Fruit fly (Drosophila melanogaster) whole organism, adult: ENCODE results near the gene NimB4.

Source experiments
- CG11617 ChIP-seq: fragments of 200-800 bp; sonication (Bioruptor generic); optimal IDR thresholded peaks from 2 replicates; lab custom pipeline; 2017; ENCODE audit warnings: mild to moderate bottlenecking, missing biosample characterization, missing genetic modification reagents, missing genetic modification characterization
- CG12768 ChIP-seq: fragments of 200-800 bp; sonication (Bioruptor generic); optimal IDR thresholded peaks from 2 replicates; lab custom pipeline; 2017; ENCODE audit warnings: missing biosample characterization, missing genetic modification characterization, mild to moderate bottlenecking, moderate library complexity, missing genetic modification reagents
- CG14711 ChIP-seq: fragments of 200-800 bp; sonication (Bioruptor generic); optimal IDR thresholded peaks from 2 replicates; lab custom pipeline; 2018; ENCODE audit warnings: missing biosample characterization, mild to moderate bottlenecking, missing genetic modification characterization, moderate library complexity
- CG1620 ChIP-seq: fragments of 200-800 bp; sonication (Bioruptor generic); optimal IDR thresholded peaks from 2 replicates; lab custom pipeline; 2016; ENCODE audit warnings: missing biosample characterization, missing genetic modification characterization
- CG33017 ChIP-seq: fragments of 200-800 bp; sonication (Bioruptor generic); optimal IDR thresholded peaks from 2 replicates; lab custom pipeline; 2018; ENCODE audit warnings: missing biosample characterization, mild to moderate bottlenecking, missing genetic modification characterization, moderate library complexity
- CG5204 ChIP-seq: fragments of 200-800 bp; sonication (Bioruptor generic); optimal IDR thresholded peaks from 2 replicates; lab custom pipeline; 2016; ENCODE audit warnings: missing biosample characterization, missing genetic modification characterization
- CG7045 ChIP-seq: fragments of 200-800 bp; sonication (Bioruptor generic); optimal IDR thresholded peaks from 2 replicates; lab custom pipeline; 2017; ENCODE audit warnings: missing biosample characterization, mild to moderate bottlenecking, missing genetic modification characterization
- CG7101 ChIP-seq: fragments of 200-800 bp; sonication (Bioruptor generic); optimal IDR thresholded peaks from 2 replicates; lab custom pipeline; 2018; ENCODE audit warnings: missing biosample characterization, mild to moderate bottlenecking, missing genetic modification characterization, moderate library complexity
- Clk ChIP-seq: fragments of 200-800 bp; sonication (Bioruptor generic); optimal IDR thresholded peaks from 2 replicates; lab custom pipeline; 2017; ENCODE audit warnings: missing biosample characterization, missing genetic modification characterization
- Crg-1 ChIP-seq: fragments of 200-800 bp; sonication (Bioruptor generic); optimal IDR thresholded peaks from 2 replicates; lab custom pipeline; 2016; ENCODE audit warnings: missing biosample characterization, missing genetic modification characterization
- Hr96 ChIP-seq: fragments of 200-800 bp; sonication (Bioruptor generic); optimal IDR thresholded peaks from 2 replicates; lab custom pipeline; 2016; ENCODE audit warnings: missing biosample characterization, missing genetic modification characterization
- Mnt ChIP-seq: fragments of 200-800 bp; sonication (Bioruptor generic); optimal IDR thresholded peaks from 2 replicates; lab custom pipeline; 2016; ENCODE audit warnings: missing biosample characterization, mild to moderate bottlenecking, missing genetic modification characterization
- bab1 ChIP-seq: fragments of 200-800 bp; sonication (Bioruptor generic); optimal IDR thresholded peaks from 3 replicates; lab custom pipeline; 2019; ENCODE audit warnings: missing biosample characterization, mild to moderate bottlenecking, missing genetic modification characterization, moderate library complexity
- cic ChIP-seq: fragments of 200-800 bp; sonication (Bioruptor generic); optimal IDR thresholded peaks from 2 replicates; lab custom pipeline; 2017; ENCODE audit warnings: missing biosample characterization, mild to moderate bottlenecking, missing genetic modification characterization, moderate library complexity
- cnc ChIP-seq, 2 experiments: fragments of >200 bp; optimal IDR thresholded peaks; 2 replicates each; lab custom pipeline; 2017
- kay ChIP-seq: fragments of 200-800 bp; sonication (Bioruptor generic); peaks from one replicate; lab custom pipeline; 2016; ENCODE audit warnings: missing biosample characterization, missing genetic modification characterization, borderline replicate concordance
- ovo ChIP-seq: fragments of 200-800 bp; sonication (Bioruptor generic); optimal IDR thresholded peaks from 2 replicates; lab custom pipeline; 2016; ENCODE audit warnings: missing biosample characterization, missing genetic modification characterization
- pad ChIP-seq: fragments of 200-800 bp; sonication (Bioruptor generic); optimal IDR thresholded peaks from 3 replicates; lab custom pipeline; 2017; ENCODE audit warnings: missing biosample characterization, missing genetic modification characterization, mild to moderate bottlenecking, moderate library complexity, missing genetic modification reagents
- tj ChIP-seq: fragments of 200-800 bp; sonication (Bioruptor generic); optimal IDR thresholded peaks from 3 replicates; lab custom pipeline; 2017; ENCODE audit warnings: missing biosample characterization, mild to moderate bottlenecking, missing genetic modification characterization, moderate library complexity
- toe ChIP-seq: fragments of 200-800 bp; sonication (Bioruptor generic); optimal IDR thresholded peaks from 2 replicates; lab custom pipeline; 2016; ENCODE audit warnings: missing biosample characterization, missing genetic modification characterization

The NimB4 gene

DNA sequence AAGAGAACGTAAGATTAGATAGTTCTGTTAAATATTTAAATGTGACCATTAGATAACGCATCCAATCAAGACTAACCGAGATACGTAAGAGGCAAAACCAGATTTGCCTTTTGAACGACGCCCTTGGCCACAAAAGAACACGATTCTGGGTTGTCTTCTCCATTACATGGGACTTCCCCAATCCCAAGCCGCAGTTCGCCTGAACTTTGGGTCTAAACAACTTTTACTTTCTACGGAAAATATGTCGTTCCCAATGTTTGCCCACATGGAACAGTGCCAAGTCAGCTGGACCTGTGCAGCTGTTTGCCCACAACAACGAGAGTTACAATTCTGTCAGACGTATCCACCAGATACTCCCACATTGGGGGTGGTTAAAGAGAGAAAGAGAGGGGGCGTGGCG, 20.0 kb downstream of the NimB4 start:
- TF ChIP-seq kay (GFP tag; lab: Kevin White, UChicago): no peak
- TF ChIP-seq cnc (optimal IDR thresholded peaks at IDR 0.05; lab: Kevin White, UChicago): no peak
- TF ChIP-seq Clk (GFP tag; lab: Kevin White, UChicago): no peak
- no peak for TF ChIP-seq pad (GFP tag; lab: Kevin White, UChicago)
- TF ChIP-seq CG7045 (GFP tag; lab: Kevin White, UChicago): no peak
- TF ChIP-seq CG14711: no peak
- TF ChIP-seq Crg-1 (GFP tag; lab: Kevin White, UChicago): no peak
- no peak for TF ChIP-seq cic (GFP tag; lab: Kevin White, UChicago)
- TF ChIP-seq CG1620 (GFP tag; lab: Kevin White, UChicago): no peak
- TF ChIP-seq CG11617 (GFP tag; lab: Kevin White, UChicago): no peak
- TF ChIP-seq CG7101 (tag; lab: Kevin White, UChicago): no peak
- TF ChIP-seq toe (GFP tag; lab: Kevin White, UChicago): no peak
- TF ChIP-seq CG5204 (GFP tag; lab: Kevin White, UChicago): no peak
- TF ChIP-seq bab1: no peak
- TF ChIP-seq CG33017 (tag; lab: Kevin White, UChicago): no peak
- no peak for TF ChIP-seq CG12768 (GFP tag; lab: Kevin White, UChicago)
- TF ChIP-seq Mnt (GFP tag; lab: Kevin White, UChicago): no peak

DNA sequence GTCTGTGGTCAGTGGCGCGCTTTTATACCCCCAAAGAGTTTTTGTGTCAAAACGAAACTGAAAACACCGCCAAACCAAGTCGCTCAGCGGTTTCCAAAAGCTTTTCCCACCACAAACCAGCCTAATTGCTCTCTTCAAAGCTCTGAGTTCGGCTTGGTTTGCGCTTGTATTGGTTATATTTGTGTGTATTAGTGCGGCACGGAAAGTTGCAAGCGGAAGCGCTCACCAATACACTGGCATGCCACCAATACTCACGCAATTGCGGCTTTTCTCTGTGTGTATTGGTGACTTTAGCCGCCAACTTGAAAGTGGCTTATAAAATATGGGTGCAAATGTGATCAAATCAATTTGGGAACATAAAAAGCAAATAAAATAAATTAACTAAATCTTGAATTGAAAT, 22.3 kb downstream of the NimB4 start, which contains the start of gene Vajk3:
Gene Vajk3, minus strand, starts transcription at position 1 of the 400 bp plus-strand sequence.
- TF ChIP-seq CG7045 (GFP tag; lab: Kevin White, UChicago) (no peak), CG33017 (tag; lab: Kevin White, UChicago) (no peak), CG11617 (GFP tag; lab: Kevin White, UChicago) (no peak), Mnt (GFP tag; lab: Kevin White, UChicago) (no peak), bab1 (no peak), tj (no peak), pad (GFP tag; lab: Kevin White, UChicago) (no peak), Hr96 (GFP tag; lab: Kevin White, UChicago) (no peak), cic (GFP tag; lab: Kevin White, UChicago) (no peak), cnc (optimal IDR thresholded peaks at IDR 0.05; lab: Kevin White, UChicago) (no peak), Clk (GFP tag; lab: Kevin White, UChicago) (no peak), toe (GFP tag; lab: Kevin White, UChicago) (no peak)

DNA sequence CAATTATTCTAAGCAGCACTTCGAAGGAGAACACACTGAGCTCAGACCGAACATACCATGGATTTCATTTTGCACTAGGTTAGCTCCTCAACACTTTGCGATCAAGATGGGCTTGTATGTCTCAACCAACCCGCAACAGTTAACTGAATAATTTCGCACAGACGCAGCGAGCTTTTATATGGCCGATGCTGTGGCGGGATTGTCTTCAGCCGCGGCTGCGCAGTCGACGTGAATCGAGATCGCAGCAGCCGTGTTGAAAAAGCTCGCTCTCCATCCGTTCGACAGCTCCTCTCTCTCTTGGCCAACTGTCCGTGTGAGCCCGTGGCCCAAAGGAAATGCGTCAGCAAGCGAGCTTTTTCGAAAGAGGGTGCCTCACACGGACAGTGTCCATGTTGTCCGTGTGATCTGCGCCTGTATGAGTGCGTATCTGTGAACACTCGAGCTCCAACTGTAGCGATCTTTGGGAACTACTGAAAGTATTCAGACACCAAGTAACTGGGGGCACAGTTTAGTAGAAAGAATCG, 35.2 kb downstream of the NimB4 start, which contains the start of gene Vajk2:
Gene Vajk2, minus strand, starts transcription at position 151 of the 524 bp plus-strand sequence.
- TF ChIP-seq tj: no peak
- TF ChIP-seq CG1620 (GFP tag; lab: Kevin White, UChicago): no peak
- TF ChIP-seq kay (GFP tag; lab: Kevin White, UChicago): no peak
- no peak for TF ChIP-seq CG11617 (GFP tag; lab: Kevin White, UChicago)
- no peak for TF ChIP-seq cnc (optimal IDR thresholded peaks at IDR 0.05; lab: Kevin White, UChicago)
- TF ChIP-seq bab1: no peak
- no peak for TF ChIP-seq Mnt (GFP tag; lab: Kevin White, UChicago)
- no peak for TF ChIP-seq CG33017 (tag; lab: Kevin White, UChicago)
- TF ChIP-seq CG7045 (GFP tag; lab: Kevin White, UChicago): no peak
- TF ChIP-seq Clk (GFP tag; lab: Kevin White, UChicago): no peak
- TF ChIP-seq toe (GFP tag; lab: Kevin White, UChicago): no peak
- no peak for TF ChIP-seq Hr96 (GFP tag; lab: Kevin White, UChicago)
- TF ChIP-seq pad (GFP tag; lab: Kevin White, UChicago): no peak
- no peak for TF ChIP-seq cic (GFP tag; lab: Kevin White, UChicago)
- no peak for TF ChIP-seq ovo (GFP tag; lab: Kevin White, UChicago)
- no peak for TF ChIP-seq Crg-1 (GFP tag; lab: Kevin White, UChicago)

DNA sequence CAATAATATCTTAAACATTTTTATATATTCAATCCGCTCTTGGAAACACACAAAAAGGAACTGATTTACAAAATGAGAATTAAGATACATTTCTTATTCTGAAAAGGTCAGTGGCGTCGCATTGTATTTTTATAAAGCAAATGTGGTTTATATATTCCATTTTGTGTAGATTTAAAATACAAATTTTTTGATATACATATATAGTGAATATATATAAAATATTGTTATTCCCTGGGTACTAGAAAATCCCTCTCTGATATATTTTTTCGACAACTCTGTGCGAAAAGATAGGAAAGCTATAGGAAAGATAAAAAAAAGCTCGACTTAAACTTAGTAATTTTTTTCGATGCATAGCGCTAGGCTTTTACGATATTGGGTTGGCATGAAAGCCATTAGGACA, 38.5 kb downstream of the NimB4 start, which contains the start of gene CG42711:
Gene CG42711, minus strand, starts transcription at position 45 of the 400 bp plus-strand sequence.
- no peak for TF ChIP-seq cnc (optimal IDR thresholded peaks at IDR 0.05; lab: Kevin White, UChicago)
- no peak for TF ChIP-seq CG5204 (GFP tag; lab: Kevin White, UChicago)
- TF ChIP-seq CG7101 (tag; lab: Kevin White, UChicago): peak; percentile 6
- TF ChIP-seq CG33017 (tag; lab: Kevin White, UChicago): peak; percentile 23
- TF ChIP-seq Hr96 (GFP tag; lab: Kevin White, UChicago): no peak
- TF ChIP-seq CG14711: peak; percentile 16

DNA sequence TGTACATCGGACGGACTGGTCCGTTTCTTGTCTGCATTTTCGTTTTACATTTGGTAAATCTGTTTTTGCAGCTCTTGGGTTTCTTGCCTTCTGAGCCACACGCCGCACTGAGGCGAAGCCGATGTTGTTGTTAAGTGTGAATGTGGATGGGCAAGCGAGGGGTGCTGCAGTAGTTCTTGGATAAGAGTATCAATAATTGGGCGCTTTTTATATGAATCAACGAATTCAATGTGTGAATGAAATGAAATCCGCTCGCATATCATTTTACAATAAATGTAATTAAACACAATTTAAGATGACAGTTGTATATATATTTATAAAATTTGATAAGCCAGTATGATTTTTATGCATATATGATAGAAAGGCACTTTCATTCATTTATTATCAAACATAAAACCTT, 41.3 kb downstream of the NimB4 start:
- TF ChIP-seq Crg-1 (GFP tag; lab: Kevin White, UChicago) (no peak), ovo (GFP tag; lab: Kevin White, UChicago) (no peak), Mnt (GFP tag; lab: Kevin White, UChicago) (no peak), CG5204 (GFP tag; lab: Kevin White, UChicago) (no peak), CG14711 (no peak), CG7045 (GFP tag; lab: Kevin White, UChicago) (no peak), cnc (optimal IDR thresholded peaks at IDR 0.05; lab: Kevin White, UChicago) (no peak), tj (no peak), CG7101 (tag; lab: Kevin White, UChicago) (no peak), toe (GFP tag; lab: Kevin White, UChicago) (no peak), bab1 (no peak), kay (GFP tag; lab: Kevin White, UChicago) (no peak), CG12768 (GFP tag; lab: Kevin White, UChicago) (no peak), cic (GFP tag; lab: Kevin White, UChicago) (no peak), Clk (GFP tag; lab: Kevin White, UChicago) (no peak), CG33017 (tag; lab: Kevin White, UChicago) (no peak), CG11617 (GFP tag; lab: Kevin White, UChicago) (no peak), Hr96 (GFP tag; lab: Kevin White, UChicago) (no peak), CG1620 (GFP tag; lab: Kevin White, UChicago) (no peak)
